Worm (Caenorhabditis elegans): ENCODE measurements around the gene C52E4.7.

ce11 chrV:11955617-11956016 lies 38.5 kb upstream of the C52E4.7 start:
- TF ChIP-seq flt-1 (GFP tag; IDR thresholded peaks at IDR 0.05) (peak; percentile 39; the same call in 1 of the 2 replicates), ztf-29 (GFP tag; IDR thresholded peaks at IDR 0.05) (no peak), med-1 (GFP tag; optimal IDR thresholded peaks at IDR 0.05; ENCODE audit: insufficient read depth) (no peak)
